Fruit fly (Drosophila melanogaster) Kc167 (cell line): ENCODE data around the gene CG2209.

Experiments used
- Myc ChIP-seq: fragments of >200 bp; optimal IDR thresholded peaks from 2 replicates; lab custom pipeline; 2017; ENCODE audit warnings: missing external identifiers
- Sin3A ChIP-seq: fragments of >200 bp; optimal IDR thresholded peaks from 2 replicates; lab custom pipeline; 2018; ENCODE audit warnings: missing external identifiers
- h ChIP-seq: fragments of >200 bp; optimal IDR thresholded peaks from 3 replicates; lab custom pipeline; 2018; ENCODE audit warnings: missing external identifiers
- insv ChIP-seq: fragments of >200 bp; optimal IDR thresholded peaks from 3 replicates; lab custom pipeline; 2018; ENCODE audit warnings: missing external identifiers
- psq ChIP-seq: fragments of >200 bp; optimal IDR thresholded peaks from 2 replicates; lab custom pipeline; 2017; ENCODE audit warnings: missing external identifiers
- ttk ChIP-seq: sonication (Bioruptor generic); optimal IDR thresholded peaks from 2 replicates; lab custom pipeline; 2017; ENCODE audit warnings: missing external identifiers

CG2209 gene

dm6 chrX:13021898-13022297 lies at the start of gene CG2209:
TSS of gene CG2209 (plus strand) at chrX:13022198.
- TF ChIP-seq Sin3A (lab: Kevin White, UChicago) (no peak), insv (lab: Kevin White, UChicago) (no peak), Myc (lab: Kevin White, UChicago) (no peak), h (lab: Kevin White, UChicago) (no peak)

- TF ChIP-seq ttk (lab: Kevin White, UChicago) (no peak), psq (lab: Kevin White, UChicago) (no peak), h (lab: Kevin White, UChicago) (no peak), insv (lab: Kevin White, UChicago) (no peak), Sin3A (lab: Kevin White, UChicago) (no peak), Myc (lab: Kevin White, UChicago) (no peak)
These were observed 45.9 kb upstream of the CG2209 start, which contains the start of gene CG12716 for dm6 chrX:12976131-12976530. TSS of gene CG12716 (minus strand) at chrX:12976231.

dm6 chrX:12984224-12984623 lies 37.8 kb upstream of the CG2209 start, which contains the start of gene CG32643:
TSS of gene CG32643 (plus strand) at chrX:12984524.
- TF ChIP-seq ttk (lab: Kevin White, UChicago) (no peak), psq (lab: Kevin White, UChicago) (no peak)

dm6 chrX:12986948-12987450 lies 35.0 kb upstream of the CG2209 start:
- TF ChIP-seq psq (lab: Kevin White, UChicago) (no peak), Myc (lab: Kevin White, UChicago) (no peak), ttk (lab: Kevin White, UChicago) (no peak), Sin3A (lab: Kevin White, UChicago) (no peak), h (lab: Kevin White, UChicago) (no peak)

dm6 chrX:12988025-12988801 lies 33.8 kb upstream of the CG2209 start, which contains the start of gene rsh:
TSS of gene rsh (plus strand) at chrX:12988615.
- TF ChIP-seq Sin3A (lab: Kevin White, UChicago) (no peak), h (lab: Kevin White, UChicago) (no peak), psq (lab: Kevin White, UChicago) (no peak), ttk (lab: Kevin White, UChicago) (no peak), insv (lab: Kevin White, UChicago) (no peak), Myc (lab: Kevin White, UChicago) (no peak)

dm6 chrX:13004779-13005178 lies 17.2 kb upstream of the CG2209 start, which contains the start of gene CG15719:
TSS of gene CG15719 (minus strand) at chrX:13004879.
- TF ChIP-seq ttk (lab: Kevin White, UChicago) = no peak
- TF ChIP-seq Myc (lab: Kevin White, UChicago) = no peak
- no peak for TF ChIP-seq insv (lab: Kevin White, UChicago)
- no peak for TF ChIP-seq psq (lab: Kevin White, UChicago)
- TF ChIP-seq Sin3A (lab: Kevin White, UChicago) = no peak
- TF ChIP-seq h (lab: Kevin White, UChicago) = no peak

dm6 chrX:13012289-13012688 lies 9.7 kb upstream of the CG2209 start:
- TF ChIP-seq Myc (lab: Kevin White, UChicago) (no peak), ttk (lab: Kevin White, UChicago) (no peak), h (lab: Kevin White, UChicago) (no peak), psq (lab: Kevin White, UChicago) (no peak), Sin3A (lab: Kevin White, UChicago) (no peak), insv (lab: Kevin White, UChicago) (no peak)

dm6 chrX:13023777-13024176 lies 1.8 kb downstream of the CG2209 start:
- TF ChIP-seq psq (lab: Kevin White, UChicago) (no peak), ttk (lab: Kevin White, UChicago) (no peak)

- TF ChIP-seq Sin3A (lab: Kevin White, UChicago) = no peak
- TF ChIP-seq h (lab: Kevin White, UChicago) = no peak
- TF ChIP-seq insv (lab: Kevin White, UChicago) = no peak
- TF ChIP-seq ttk (lab: Kevin White, UChicago) = no peak
- TF ChIP-seq Myc (lab: Kevin White, UChicago) = no peak
- TF ChIP-seq psq (lab: Kevin White, UChicago) = no peak
These were observed 33.2 kb downstream of the CG2209 start, which contains the start of gene CG12715 for dm6 chrX:13055228-13055627. TSS of gene CG12715 (minus strand) at chrX:13055328.
